Worm (Caenorhabditis elegans) whole organism, late embryonic: Measurements from ENCODE around the gene ift-139.
A peak's percentile ranks its signal among the peaks of the same experiment; 100 is the strongest.

Experiments
- C08G9.2 ChIP-seq: sonication (generic microtip); optimal IDR thresholded peaks from 2 replicates; lab custom pipeline; 2016; ENCODE audit warnings: mild to moderate bottlenecking, missing genetic modification characterization, moderate library complexity, missing compliant biosample characterization
- F13H6.1 ChIP-seq: sonication (generic microtip); optimal IDR thresholded peaks from 2 replicates; lab custom pipeline; 2016; ENCODE audit warnings: missing genetic modification characterization, missing compliant biosample characterization
- Y22D7AL.16 ChIP-seq: sonication (generic microtip); optimal IDR thresholded peaks from 2 replicates; lab custom pipeline; 2016; ENCODE audit warnings: missing genetic modification characterization, missing compliant biosample characterization
- ahr-1 ChIP-seq: sonication (generic microtip); optimal IDR thresholded peaks from 2 replicates; lab custom pipeline; 2016; ENCODE audit warnings: missing genetic modification characterization, missing compliant biosample characterization
- ceh-14 ChIP-seq: sonication (generic microtip); optimal IDR thresholded peaks from 2 replicates; lab custom pipeline; 2016; ENCODE audit warnings: missing genotype, missing genetic modification characterization, missing compliant biosample characterization
- ceh-18 ChIP-seq: sonication (generic microtip); optimal IDR thresholded peaks from 2 replicates; lab custom pipeline; 2016; ENCODE audit warnings: missing genetic modification characterization, missing compliant biosample characterization
- ceh-24 ChIP-seq: sonication (generic microtip); optimal IDR thresholded peaks from 2 replicates; lab custom pipeline; 2016; ENCODE audit warnings: mild to moderate bottlenecking, missing genetic modification characterization, missing compliant biosample characterization
- ceh-31 ChIP-seq: sonication (generic microtip); optimal IDR thresholded peaks from 2 replicates; lab custom pipeline; 2016; ENCODE audit warnings: missing genetic modification characterization, missing compliant biosample characterization
- ceh-48 ChIP-seq: sonication (generic microtip); optimal IDR thresholded peaks from 2 replicates; lab custom pipeline; 2016; ENCODE audit warnings: missing genetic modification characterization, inconsistent platforms, missing compliant biosample characterization
- ceh-9 ChIP-seq: sonication (generic microtip); optimal IDR thresholded peaks from 2 replicates; lab custom pipeline; 2016; ENCODE audit warnings: mild to moderate bottlenecking, missing genetic modification characterization, inconsistent platforms, missing compliant biosample characterization
- dmd-4 ChIP-seq: sonication (generic microtip); optimal IDR thresholded peaks from 2 replicates; lab custom pipeline; 2016; ENCODE audit warnings: borderline replicate concordance, missing genetic modification characterization, missing compliant biosample characterization
- elt-4 ChIP-seq: sonication (generic microtip); optimal IDR thresholded peaks from 2 replicates; lab custom pipeline; 2016; ENCODE audit warnings: missing genetic modification characterization, missing compliant biosample characterization
- ets-4 ChIP-seq: sonication (generic microtip); optimal IDR thresholded peaks from 2 replicates; lab custom pipeline; 2016; ENCODE audit warnings: missing genetic modification characterization, missing compliant biosample characterization
- fax-1 ChIP-seq: sonication (generic microtip); optimal IDR thresholded peaks from 2 replicates; lab custom pipeline; 2016; ENCODE audit warnings: missing genotype, missing genetic modification characterization, missing compliant biosample characterization
- fkh-10 ChIP-seq: fragments of 150-350 bp; optimal IDR thresholded peaks from 2 replicates; lab custom pipeline; 2014; ENCODE audit warnings: missing biosample characterization, missing genetic modification reagents, missing genetic modification characterization
- gmeb-2 ChIP-seq: sonication (generic microtip); optimal IDR thresholded peaks from 2 replicates; lab custom pipeline; 2016; ENCODE audit warnings: missing genetic modification characterization, inconsistent platforms, missing compliant biosample characterization
- hlh-13 ChIP-seq: fragments of 200-800 bp; sonication (Bioruptor generic); optimal IDR thresholded peaks from 2 replicates; lab custom pipeline; 2018; ENCODE audit warnings: mild to moderate bottlenecking, missing genetic modification characterization, missing compliant biosample characterization
- hlh-15 ChIP-seq: sonication (generic microtip); optimal IDR thresholded peaks from 2 replicates; lab custom pipeline; 2016; ENCODE audit warnings: missing genetic modification characterization, missing compliant biosample characterization
- hlh-6 ChIP-seq: sonication (generic microtip); optimal IDR thresholded peaks from 2 replicates; lab custom pipeline; 2016; ENCODE audit warnings: missing genotype, missing genetic modification characterization, missing compliant biosample characterization
- hlh-8 ChIP-seq: sonication (generic microtip); optimal IDR thresholded peaks from 2 replicates; lab custom pipeline; 2016; ENCODE audit warnings: missing genotype, missing genetic modification characterization, missing compliant biosample characterization
- lin-11 ChIP-seq: fragments of 200-800 bp; sonication (Bioruptor generic); optimal IDR thresholded peaks from 2 replicates; lab custom pipeline; 2018; ENCODE audit warnings: mild to moderate bottlenecking, missing genetic modification characterization, missing compliant biosample characterization
- mec-3 ChIP-seq: sonication (generic microtip); optimal IDR thresholded peaks from 2 replicates; lab custom pipeline; 2016; ENCODE audit warnings: borderline replicate concordance, missing genetic modification characterization, missing compliant biosample characterization
- nhr-11 ChIP-seq: fragments of 150-350 bp; optimal IDR thresholded peaks from 2 replicates; lab custom pipeline; 2014; ENCODE audit warnings: missing biosample characterization, missing genetic modification characterization
- npax-4 ChIP-seq: sonication (generic microtip); optimal IDR thresholded peaks from 2 replicates; lab custom pipeline; 2016; ENCODE audit warnings: missing genetic modification characterization, missing compliant biosample characterization
- odd-2 ChIP-seq: sonication (generic microtip); optimal IDR thresholded peaks from 2 replicates; lab custom pipeline; 2017; ENCODE audit warnings: antibody characterized with exemption, mild to moderate bottlenecking, missing genetic modification characterization, missing compliant biosample characterization
- pat-9 ChIP-seq: fragments of 200-800 bp; sonication (Bioruptor generic); optimal IDR thresholded peaks from 2 replicates; lab custom pipeline; 2018; ENCODE audit warnings: mild to moderate bottlenecking, missing genetic modification characterization, moderate library complexity, missing compliant biosample characterization
- pha-2 ChIP-seq: sonication (generic microtip); optimal IDR thresholded peaks from 2 replicates; lab custom pipeline; 2017; ENCODE audit warnings: mild to moderate bottlenecking, missing genetic modification characterization, missing compliant biosample characterization
- pqm-1 ChIP-seq: sonication (generic microtip); optimal IDR thresholded peaks from 2 replicates; lab custom pipeline; 2016; ENCODE audit warnings: missing genetic modification characterization, missing compliant biosample characterization
- pros-1 ChIP-seq: fragments of 150-350 bp; optimal IDR thresholded peaks from 2 replicates; lab custom pipeline; 2014; ENCODE audit warnings: missing biosample characterization, missing genetic modification reagents, missing genetic modification characterization
- sdc-2 ChIP-seq: sonication (generic microtip); optimal IDR thresholded peaks from 2 replicates; lab custom pipeline; 2016; ENCODE audit warnings: missing genotype, missing genetic modification characterization, missing compliant biosample characterization
- sox-2 ChIP-seq: fragments of 200-800 bp; sonication (Bioruptor generic); IDR thresholded peaks from 2 replicates; pipeline ENCODE4 v1.3.6; 2022; ENCODE audit warnings: missing genetic modification reagents, missing genetic modification characterization, missing compliant biosample characterization
- tbx-2 ChIP-seq: sonication (generic microtip); optimal IDR thresholded peaks from 2 replicates; lab custom pipeline; 2016; ENCODE audit warnings: missing genetic modification characterization, missing compliant biosample characterization
- ttx-3 ChIP-seq: sonication (generic microtip); optimal IDR thresholded peaks from 2 replicates; lab custom pipeline; 2016; ENCODE audit warnings: missing genetic modification reagents, missing genetic modification characterization, missing compliant biosample characterization
- unc-3 ChIP-seq, 2 experiments: fragments of 200-800 bp in 1 of 2; sonication (Bioruptor generic) in 1 of 2; sonication (generic microtip) in 1 of 2; conservative IDR thresholded peaks in 1 of 2; optimal IDR thresholded peaks in 1 of 2; 2 replicates each; pipeline versions ENCODE4 v1.3.6 to Lab custom; 2016 to 2022; ENCODE audit warnings: missing compliant biosample characterization in 2 of 2, missing genetic modification characterization in 2 of 2, missing genetic modification reagents in 1 of 2
- unc-42 ChIP-seq: sonication (generic microtip); optimal IDR thresholded peaks from 2 replicates; lab custom pipeline; 2016; ENCODE audit warnings: missing genotype, missing genetic modification characterization, missing compliant biosample characterization
- unc-55 ChIP-seq: sonication (generic microtip); optimal IDR thresholded peaks from 2 replicates; lab custom pipeline; 2017; ENCODE audit warnings: missing biosample characterization, missing genetic modification reagents, missing genetic modification characterization
- unc-86 ChIP-seq: sonication (generic microtip); optimal IDR thresholded peaks from 2 replicates; lab custom pipeline; 2016; ENCODE audit warnings: missing genetic modification characterization, missing compliant biosample characterization

Gene ift-139

ce11 chrIII:5990090-5990489 is 49.2 kb downstream of the ift-139 start:
- no peak for TF ChIP-seq elt-4

- TF ChIP-seq gmeb-2 (tag; lab: Kevin White, UChicago) (no peak), ets-4 (tag; lab: Kevin White, UChicago) (peak; percentile 0), pqm-1 (tag; lab: Kevin White, UChicago) (no peak), fax-1 (no peak), pha-2 (tag; lab: Kevin White, UChicago) (no peak), npax-4 (tag; lab: Kevin White, UChicago) (no peak), fkh-10 (no peak), ceh-9 (no peak), ceh-48 (tag; lab: Kevin White, UChicago) (no peak), lin-11 (no peak), unc-42 (peak; percentile 8), sdc-2 (tag; lab: Kevin White, UChicago) (no peak), mec-3 (tag; lab: Kevin White, UChicago) (peak; percentile 42), unc-86 (tag; lab: Kevin White, UChicago) (no peak), hlh-15 (no peak), hlh-6 (tag; lab: Kevin White, UChicago) (no peak), pat-9 (tag; lab: Kevin White, UChicago) (no peak), F13H6.1 (tag; lab: Kevin White, UChicago) (no peak), unc-55 (GFP tag; lab: Kevin White, UChicago) (peak; percentile 63), ceh-18 (tag; lab: Kevin White, UChicago) (peak; percentile 5), unc-3 (GFP tag; conservative IDR thresholded peaks at IDR 0.05; lab: Robert Waterston, UW) (no peak), unc-3 (tag; optimal IDR thresholded peaks at IDR 0.05; lab: Kevin White, UChicago) (no peak), pros-1 (tag; lab: Kevin White, UChicago) (no peak), ceh-24 (no peak), C08G9.2 (no peak)
Measured at ce11 chrIII:5988991-5989726, 50.1 kb downstream of the ift-139 start.

- no peak for TF ChIP-seq ahr-1
Measured at ce11 chrIII:5988461-5988860, 50.8 kb downstream of the ift-139 start.

ce11 chrIII:5988010-5988409 is 51.3 kb downstream of the ift-139 start:
- TF ChIP-seq ttx-3 (tag; lab: Kevin White, UChicago) (no peak), hlh-8 (tag; lab: Kevin White, UChicago) (no peak), unc-42 (peak; percentile 72), hlh-13 (no peak), ceh-31 (tag; lab: Kevin White, UChicago) (peak; percentile 29), ceh-14 (tag; lab: Kevin White, UChicago) (no peak), tbx-2 (tag; lab: Kevin White, UChicago) (peak; percentile 0), sdc-2 (tag; lab: Kevin White, UChicago) (no peak)

- TF ChIP-seq nhr-11 (tag; lab: Kevin White, UChicago) (no peak), pat-9 (tag; lab: Kevin White, UChicago) (no peak), pros-1 (tag; lab: Kevin White, UChicago) (no peak), dmd-4 (tag; lab: Kevin White, UChicago) (no peak), odd-2 (tag; lab: Kevin White, UChicago) (no peak), lin-11 (no peak), gmeb-2 (tag; lab: Kevin White, UChicago) (no peak), pha-2 (tag; lab: Kevin White, UChicago) (no peak), sox-2 (GFP tag; lab: Robert Waterston, UW) (no peak), Y22D7AL.16 (no peak), ceh-14 (tag; lab: Kevin White, UChicago) (no peak)
Measured at ce11 chrIII:5985340-5985739, 53.9 kb downstream of the ift-139 start, which contains the start of gene T04C9.3. Gene T04C9.3 (plus strand): TSS chrIII:5985640.
